Worm (Caenorhabditis elegans): ENCODE results near the gene Y67A10A.7.
"Not testable (repeated sequence)": the region's sequence is repeated elsewhere in the genome, so short reads cannot be mapped to it uniquely, and the experiment has no call there.

Gene Y67A10A.7

DNA sequence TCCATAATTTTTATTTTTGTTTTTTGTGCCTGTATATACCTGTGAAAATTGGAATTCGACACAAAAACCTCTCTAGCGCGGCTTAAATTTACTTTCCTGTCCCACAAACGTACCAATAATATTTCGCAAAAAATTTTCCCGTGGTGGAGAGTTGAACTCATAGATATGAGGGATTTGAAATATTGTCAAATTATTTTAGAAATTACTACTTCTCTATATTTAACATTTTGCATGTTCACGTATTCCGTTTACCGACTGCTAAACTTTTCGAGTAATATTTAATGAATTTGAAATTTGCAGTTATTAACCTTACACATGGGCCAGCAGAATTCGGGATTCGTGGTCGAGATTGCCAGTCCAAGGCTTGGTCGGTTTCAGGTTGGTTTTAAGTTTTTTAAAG lies at the start of gene Y67A10A.7:
Gene Y67A10A.7, plus strand, starts transcription at position 301 of the 400 bp plus-strand sequence.
- not testable (repeated sequence) for TF ChIP-seq snpc-4 (GFP tag; optimal IDR thresholded peaks at IDR 0.05)
- TF ChIP-seq snpc-4 (tag; optimal IDR thresholded peaks at IDR 0.05), result peak in 1 of 4 experiments; percentile 17

DNA sequence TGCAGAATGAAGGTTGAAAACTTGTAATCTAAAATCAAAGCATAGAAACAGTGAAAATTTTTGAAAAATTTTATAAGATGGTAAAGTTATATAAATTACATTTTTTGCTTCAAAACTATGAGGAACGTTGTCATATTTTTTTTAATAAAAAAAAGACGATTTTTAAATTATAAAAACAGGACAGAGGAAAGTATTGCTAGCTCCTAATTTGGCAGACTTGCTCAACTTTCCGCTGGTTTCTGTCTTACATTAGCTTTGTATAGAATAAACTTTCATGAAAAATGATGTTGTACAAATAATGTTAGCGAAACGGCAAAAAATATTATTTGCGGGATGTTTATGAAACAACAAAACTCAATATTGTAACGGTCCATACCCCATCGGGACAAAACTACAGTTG lies 47.6 kb upstream of the Y67A10A.7 start, which contains the start of gene fbxa-83:
Gene fbxa-83, minus strand, starts transcription at position 101 of the 400 bp plus-strand sequence.
- TF ChIP-seq mxl-1 (tag; optimal IDR thresholded peaks at IDR 0.05), result no peak
- TF ChIP-seq Y95B8A.8 (GFP tag; IDR thresholded peaks at IDR 0.05), result no peak
- no peak for TF ChIP-seq xnd-1 (tag; optimal IDR thresholded peaks at IDR 0.05)
- no peak for TF ChIP-seq rcor-1 (GFP tag; IDR thresholded peaks at IDR 0.05)
- no peak for TF ChIP-seq madf-10 (tag; optimal IDR thresholded peaks at IDR 0.05)
- no peak for TF ChIP-seq nhr-80 (tag; optimal IDR thresholded peaks at IDR 0.05)
- no peak for TF ChIP-seq rpc-1 (optimal IDR thresholded peaks at IDR 0.05)
- no peak for TF ChIP-seq rpc-1 (tag; optimal IDR thresholded peaks at IDR 0.05)

DNA sequence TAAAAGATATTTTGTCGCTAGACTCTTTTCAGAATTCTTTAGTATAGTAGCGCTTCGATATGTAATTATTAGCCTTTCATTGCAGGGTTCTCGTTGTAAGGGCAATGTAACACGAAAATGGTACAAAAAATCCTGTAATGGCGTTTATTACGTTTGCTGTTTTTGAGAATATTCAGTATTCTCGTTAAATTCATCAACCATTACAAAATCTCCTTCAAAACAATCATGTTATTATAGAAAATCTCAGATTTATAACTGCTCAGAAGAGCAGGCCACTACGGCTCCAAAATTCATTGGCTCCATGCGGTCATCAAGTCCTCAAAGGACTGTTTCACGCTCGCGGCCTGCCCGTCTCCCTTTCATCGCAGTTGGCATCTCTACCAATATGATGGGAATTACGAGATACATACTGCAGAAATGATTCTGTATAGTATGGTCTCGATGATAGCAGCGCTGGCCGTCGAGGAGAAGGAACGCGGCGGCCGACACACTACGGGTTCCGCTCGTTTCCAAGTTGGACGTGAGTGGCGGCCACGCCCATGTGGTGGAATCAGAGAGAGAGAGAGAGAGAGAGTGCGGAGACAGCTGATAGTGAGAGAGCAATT lies 47.1 kb upstream of the Y67A10A.7 start:
- TF ChIP-seq rpc-1 (optimal IDR thresholded peaks at IDR 0.05) (no peak), rpc-1 (tag; optimal IDR thresholded peaks at IDR 0.05) (no peak), dpl-1 (GFP tag; optimal IDR thresholded peaks at IDR 0.05) (no peak), B0019.2 (GFP tag; conservative IDR thresholded peaks at IDR 0.05) (no peak), F57A8.1 (GFP tag; optimal IDR thresholded peaks at IDR 0.05) (no peak), Y53F4B.3 (GFP tag; IDR thresholded peaks at IDR 0.05) (peak; percentile 67), mel-28 (tag; optimal IDR thresholded peaks at IDR 0.05; ENCODE audit: borderline replicate concordance) (no peak), aptf-2 (GFP tag; conservative IDR thresholded peaks at IDR 0.05) (no peak), B0035.1 (tag; optimal IDR thresholded peaks at IDR 0.05) (no peak), ceh-79 (tag; optimal IDR thresholded peaks at IDR 0.05) (no peak), repo-1 (tag; optimal IDR thresholded peaks at IDR 0.05) (peak; percentile 91), F52B5.7 (tag; optimal IDR thresholded peaks at IDR 0.05) (peak; percentile 57), pbrm-1 (GFP tag; IDR thresholded peaks at IDR 0.05) (peak; percentile 99), lin-35 (GFP tag; optimal IDR thresholded peaks at IDR 0.05) (no peak), Y53G8AR.9 (GFP tag; conservative IDR thresholded peaks at IDR 0.05) (peak; percentile 90), mxl-1 (tag; optimal IDR thresholded peaks at IDR 0.05) (no peak), ekl-4 (GFP tag; IDR thresholded peaks at IDR 0.05) (peak; percentile 87; the same call in 1 of the 2 replicates), F22D6.2 (tag; optimal IDR thresholded peaks at IDR 0.05) (no peak), pha-4 (tag; optimal IDR thresholded peaks at IDR 0.05) (no peak), snpc-1.3 (tag; optimal IDR thresholded peaks at IDR 0.05; ENCODE audit: insufficient read depth) (peak; percentile 97), Y95B8A.8 (GFP tag; IDR thresholded peaks at IDR 0.05) (peak; percentile 91; the same call in 1 of the 2 replicates), snpc-4 (GFP tag; optimal IDR thresholded peaks at IDR 0.05) (peak; percentile 98), snpc-4 (tag; optimal IDR thresholded peaks at IDR 0.05) (peak; percentile 99 to 100 (median 99)), snpc-1.1 (tag; optimal IDR thresholded peaks at IDR 0.05; ENCODE audit: insufficient read depth) (peak; percentile 95), ceh-27 (GFP tag; optimal IDR thresholded peaks at IDR 0.05) (peak; percentile 74), ztf-25 (GFP tag; IDR thresholded peaks at IDR 0.05) (no peak), C17E4.6 (GFP tag; IDR thresholded peaks at IDR 0.05) (peak; percentile 93), nfya-2 (GFP tag; IDR thresholded peaks at IDR 0.05) (0 out of 2 replicates have a peak, but pooled peaks have one; percentile 66), ceh-40 (GFP tag; IDR thresholded peaks at IDR 0.05) (0 out of 2 replicates have a peak, but pooled peaks have one; percentile 46), lsl-1 (GFP tag; optimal IDR thresholded peaks at IDR 0.05) (peak; percentile 71), mcd-1 (GFP tag; IDR thresholded peaks at IDR 0.05) (peak; percentile 87), nhr-120 (GFP tag; IDR thresholded peaks at IDR 0.05) (no peak), zfh-2 (GFP tag; conservative IDR thresholded peaks at IDR 0.05) (no peak), lsy-27 (tag; optimal IDR thresholded peaks at IDR 0.05; ENCODE audit: borderline replicate concordance, insufficient read depth) (peak; percentile 67), attf-3 (GFP tag; conservative IDR thresholded peaks at IDR 0.05) (peak; percentile 58), tlf-1 (GFP tag; optimal IDR thresholded peaks at IDR 0.05) (peak; percentile 65), F49E8.2 (tag; optimal IDR thresholded peaks at IDR 0.05; ENCODE audit: insufficient read depth) (peak; percentile 89), F55B11.4 (tag; optimal IDR thresholded peaks at IDR 0.05; ENCODE audit: borderline replicate concordance, insufficient read depth) (no peak)
